Fruit fly (Drosophila melanogaster) whole organism, wandering third instar larva: ENCODE results near the gene Smg6.

ENCODE experiments used
- Abd-B ChIP-seq: fragments of >200 bp; optimal IDR thresholded peaks from 2 replicates; lab custom pipeline; 2017; ENCODE audit warnings: missing biosample characterization, missing genetic modification characterization
- OdsH ChIP-seq: fragments of 200-800 bp; sonication (Bioruptor generic); optimal IDR thresholded peaks from 2 replicates; lab custom pipeline; 2016; ENCODE audit warnings: missing biosample characterization, mild to moderate bottlenecking, missing genetic modification characterization
- Rel ChIP-seq, 2 experiments: fragments of 200-800 bp; sonication (Bioruptor generic) in 1 of 2; optimal IDR thresholded peaks; 2 replicates in 1 of 2; 3 replicates in 1 of 2; lab custom pipeline; 2016 to 2019; ENCODE audit warnings: mild to moderate bottlenecking in 2 of 2, missing biosample characterization in 2 of 2, missing genetic modification characterization in 2 of 2, moderate library complexity in 1 of 2

- TF ChIP-seq Rel (GFP tag; optimal IDR thresholded peaks at IDR 0.05; lab: Kevin White, UChicago) (no peak), Rel (tag; optimal IDR thresholded peaks at IDR 0.05; lab: Kevin White, UChicago) (no peak), Abd-B (GFP tag; lab: Kevin White, UChicago) (no peak), OdsH (no peak)
Observed at dm6 chr3R:25002257-25002656, 31.0 kb downstream of the Smg6 start.
